Worm (Caenorhabditis elegans) whole organism, late embryonic: Measurements from ENCODE around the gene gfi-3.

ENCODE experiments used
- C38D4.7 ChIP-seq: fragments of 200-800 bp; sonication (Bioruptor generic); optimal IDR thresholded peaks from 2 replicates; lab custom pipeline; 2018; ENCODE audit warnings: mild to moderate bottlenecking, missing genetic modification characterization, moderate library complexity, missing compliant biosample characterization
- F13H6.1 ChIP-seq: sonication (generic microtip); optimal IDR thresholded peaks from 2 replicates; lab custom pipeline; 2016; ENCODE audit warnings: missing genetic modification characterization, missing compliant biosample characterization
- K02D7.2 ChIP-seq: sonication (generic microtip); optimal IDR thresholded peaks from 2 replicates; lab custom pipeline; 2017; ENCODE audit warnings: mild to moderate bottlenecking, missing genetic modification characterization, missing compliant biosample characterization
- K09A11.1 ChIP-seq: sonication (generic microtip); optimal IDR thresholded peaks from 2 replicates; lab custom pipeline; 2017; ENCODE audit warnings: antibody characterized with exemption, mild to moderate bottlenecking, missing genetic modification characterization, missing compliant biosample characterization; ENCODE audit not compliant: insufficient read depth
- ahr-1 ChIP-seq: sonication (generic microtip); optimal IDR thresholded peaks from 2 replicates; lab custom pipeline; 2016; ENCODE audit warnings: missing genetic modification characterization, missing compliant biosample characterization
- ama-1 ChIP-seq: fragments of 150-350 bp; optimal IDR thresholded peaks from 2 replicates; lab custom pipeline; 2014
- ceh-18 ChIP-seq: sonication (generic microtip); optimal IDR thresholded peaks from 2 replicates; lab custom pipeline; 2016; ENCODE audit warnings: missing genetic modification characterization, missing compliant biosample characterization
- ceh-19 ChIP-seq: fragments of 200-800 bp; sonication (Bioruptor generic); optimal IDR thresholded peaks from 2 replicates; lab custom pipeline; 2018; ENCODE audit warnings: mild to moderate bottlenecking, missing genetic modification characterization, missing compliant biosample characterization
- ceh-2 ChIP-seq: sonication (generic microtip); optimal IDR thresholded peaks from 2 replicates; lab custom pipeline; 2016; ENCODE audit warnings: missing genotype, missing genetic modification characterization, missing compliant biosample characterization
- ceh-34 ChIP-seq: sonication (generic microtip); optimal IDR thresholded peaks from 2 replicates; lab custom pipeline; 2016; ENCODE audit warnings: mild to moderate bottlenecking, missing genetic modification characterization, missing compliant biosample characterization
- ceh-48 ChIP-seq: sonication (generic microtip); optimal IDR thresholded peaks from 2 replicates; lab custom pipeline; 2016; ENCODE audit warnings: missing genetic modification characterization, inconsistent platforms, missing compliant biosample characterization
- che-1 ChIP-seq: sonication (generic microtip); optimal IDR thresholded peaks from 2 replicates; lab custom pipeline; 2016; ENCODE audit warnings: mild to moderate bottlenecking, missing genetic modification characterization, missing compliant biosample characterization
- dmd-4 ChIP-seq: sonication (generic microtip); optimal IDR thresholded peaks from 2 replicates; lab custom pipeline; 2016; ENCODE audit warnings: borderline replicate concordance, missing genetic modification characterization, missing compliant biosample characterization
- elt-2 ChIP-seq: sonication (generic microtip); optimal IDR thresholded peaks from 2 replicates; lab custom pipeline; 2016; ENCODE audit warnings: missing genetic modification reagents, missing genetic modification characterization, missing compliant biosample characterization
- ets-4 ChIP-seq: sonication (generic microtip); optimal IDR thresholded peaks from 2 replicates; lab custom pipeline; 2016; ENCODE audit warnings: missing genetic modification characterization, missing compliant biosample characterization
- fax-1 ChIP-seq: sonication (generic microtip); optimal IDR thresholded peaks from 2 replicates; lab custom pipeline; 2016; ENCODE audit warnings: missing genotype, missing genetic modification characterization, missing compliant biosample characterization
- hlh-13 ChIP-seq: fragments of 200-800 bp; sonication (Bioruptor generic); optimal IDR thresholded peaks from 2 replicates; lab custom pipeline; 2018; ENCODE audit warnings: mild to moderate bottlenecking, missing genetic modification characterization, missing compliant biosample characterization
- hlh-15 ChIP-seq: sonication (generic microtip); optimal IDR thresholded peaks from 2 replicates; lab custom pipeline; 2016; ENCODE audit warnings: missing genetic modification characterization, missing compliant biosample characterization
- hlh-30 ChIP-seq: sonication (generic microtip); optimal IDR thresholded peaks from 2 replicates; lab custom pipeline; 2017; ENCODE audit warnings: antibody characterized with exemption, missing genetic modification characterization, missing compliant biosample characterization; ENCODE audit not compliant: insufficient read depth
- hlh-6 ChIP-seq: sonication (generic microtip); optimal IDR thresholded peaks from 2 replicates; lab custom pipeline; 2016; ENCODE audit warnings: missing genotype, missing genetic modification characterization, missing compliant biosample characterization
- hlh-8 ChIP-seq: sonication (generic microtip); optimal IDR thresholded peaks from 2 replicates; lab custom pipeline; 2016; ENCODE audit warnings: missing genotype, missing genetic modification characterization, missing compliant biosample characterization
- lim-6 ChIP-seq: sonication (generic microtip); optimal IDR thresholded peaks from 2 replicates; lab custom pipeline; 2016; ENCODE audit warnings: missing genetic modification characterization, missing compliant biosample characterization
- lin-11 ChIP-seq: fragments of 200-800 bp; sonication (Bioruptor generic); optimal IDR thresholded peaks from 2 replicates; lab custom pipeline; 2018; ENCODE audit warnings: mild to moderate bottlenecking, missing genetic modification characterization, missing compliant biosample characterization
- mec-3 ChIP-seq: sonication (generic microtip); optimal IDR thresholded peaks from 2 replicates; lab custom pipeline; 2016; ENCODE audit warnings: borderline replicate concordance, missing genetic modification characterization, missing compliant biosample characterization
- nfya-1 ChIP-seq: sonication (generic microtip); optimal IDR thresholded peaks from 2 replicates; lab custom pipeline; 2017; ENCODE audit warnings: missing genetic modification characterization, mild to moderate bottlenecking, missing compliant biosample characterization, antibody characterized with exemption, moderate library complexity
- pat-9 ChIP-seq: fragments of 200-800 bp; sonication (Bioruptor generic); optimal IDR thresholded peaks from 2 replicates; lab custom pipeline; 2018; ENCODE audit warnings: mild to moderate bottlenecking, missing genetic modification characterization, moderate library complexity, missing compliant biosample characterization
- pax-1 ChIP-seq: fragments of 150-350 bp; optimal IDR thresholded peaks from 2 replicates; lab custom pipeline; 2014; ENCODE audit warnings: missing biosample characterization, missing genetic modification characterization
- pha-2 ChIP-seq: sonication (generic microtip); optimal IDR thresholded peaks from 2 replicates; lab custom pipeline; 2017; ENCODE audit warnings: mild to moderate bottlenecking, missing genetic modification characterization, missing compliant biosample characterization
- pha-4 ChIP-seq: fragments of 150-350 bp; optimal IDR thresholded peaks from 2 replicates; lab custom pipeline; 2018; ENCODE audit warnings: missing biosample characterization, missing genetic modification reagents, missing genetic modification characterization
- pros-1 ChIP-seq: fragments of 150-350 bp; optimal IDR thresholded peaks from 2 replicates; lab custom pipeline; 2014; ENCODE audit warnings: missing biosample characterization, missing genetic modification reagents, missing genetic modification characterization
- rnt-1 ChIP-seq: sonication (generic microtip); optimal IDR thresholded peaks from 2 replicates; lab custom pipeline; 2016; ENCODE audit warnings: missing genetic modification characterization, missing compliant biosample characterization
- sdc-2 ChIP-seq: sonication (generic microtip); optimal IDR thresholded peaks from 2 replicates; lab custom pipeline; 2016; ENCODE audit warnings: missing genotype, missing genetic modification characterization, missing compliant biosample characterization
- syd-9 ChIP-seq: sonication (generic microtip); optimal IDR thresholded peaks from 2 replicates; lab custom pipeline; 2016; ENCODE audit warnings: mild to moderate bottlenecking, missing genetic modification characterization, moderate library complexity, missing compliant biosample characterization
- ttx-3 ChIP-seq: sonication (generic microtip); optimal IDR thresholded peaks from 2 replicates; lab custom pipeline; 2016; ENCODE audit warnings: missing genetic modification reagents, missing genetic modification characterization, missing compliant biosample characterization
- unc-3 ChIP-seq, 2 experiments: fragments of 200-800 bp in 1 of 2; sonication (Bioruptor generic) in 1 of 2; sonication (generic microtip) in 1 of 2; conservative IDR thresholded peaks in 1 of 2; optimal IDR thresholded peaks in 1 of 2; 2 replicates each; pipeline versions ENCODE4 v1.3.6 to Lab custom; 2016 to 2022; ENCODE audit warnings: missing compliant biosample characterization in 2 of 2, missing genetic modification characterization in 2 of 2, missing genetic modification reagents in 1 of 2
- unc-55 ChIP-seq: sonication (generic microtip); optimal IDR thresholded peaks from 2 replicates; lab custom pipeline; 2017; ENCODE audit warnings: missing biosample characterization, missing genetic modification reagents, missing genetic modification characterization
- unc-86 ChIP-seq: sonication (generic microtip); optimal IDR thresholded peaks from 2 replicates; lab custom pipeline; 2016; ENCODE audit warnings: missing genetic modification characterization, missing compliant biosample characterization

The gfi-3 gene

DNA sequence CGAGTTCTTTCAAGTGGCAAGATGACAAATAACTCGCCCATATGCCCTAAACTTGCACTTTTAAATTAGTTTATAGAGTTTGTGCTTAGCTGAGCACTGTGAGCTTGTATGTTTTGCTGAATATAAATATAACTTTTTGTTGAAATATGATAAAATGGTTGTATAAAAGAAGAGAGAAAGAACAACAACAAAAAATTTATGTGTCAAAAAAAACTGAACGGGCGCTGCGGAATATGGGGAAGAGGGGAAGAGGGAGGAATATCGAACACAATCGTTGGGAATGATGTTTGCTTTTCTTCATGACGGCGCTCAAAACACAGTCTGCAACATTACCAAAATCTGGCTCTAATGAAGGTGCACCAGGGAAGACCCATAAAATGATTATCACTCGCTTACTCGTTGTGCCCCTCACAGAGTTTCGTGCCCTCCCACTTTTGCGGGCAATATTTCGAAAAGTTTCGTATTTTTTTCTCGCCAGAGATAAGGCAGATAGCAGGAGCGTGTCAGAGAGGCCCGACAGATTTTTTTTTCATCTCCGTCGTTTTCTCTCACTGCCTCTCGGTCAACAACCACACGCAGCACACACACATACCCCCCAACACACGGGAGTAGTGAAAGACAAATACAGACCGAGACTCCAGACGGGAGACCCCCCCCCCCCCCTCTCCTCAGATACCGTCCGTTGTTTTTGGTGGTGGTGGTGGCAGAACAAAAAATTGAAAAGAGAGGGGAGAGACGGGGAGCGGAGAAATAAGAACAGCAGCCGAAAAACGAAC is 25.4 kb downstream of the gfi-3 start (continued):
- TF ChIP-seq ceh-48 (tag; lab: Kevin White, UChicago) (no peak), ceh-19 (no peak), nfya-1 (tag; lab: Kevin White, UChicago) (no peak), K02D7.2 (no peak), F13H6.1 (tag; lab: Kevin White, UChicago) (no peak), ttx-3 (no peak), unc-3 (GFP tag; conservative IDR thresholded peaks at IDR 0.05; lab: Robert Waterston, UW) (no peak), unc-3 (tag; optimal IDR thresholded peaks at IDR 0.05; lab: Kevin White, UChicago) (no peak), ets-4 (tag; lab: Kevin White, UChicago) (no peak), hlh-6 (tag; lab: Kevin White, UChicago) (no peak), ama-1 (lab: Kevin White, UChicago) (no peak), C38D4.7 (GFP tag; lab: Kevin White, UChicago) (no peak), pros-1 (tag; lab: Kevin White, UChicago) (no peak), ahr-1 (tag; lab: Kevin White, UChicago) (no peak)

DNA sequence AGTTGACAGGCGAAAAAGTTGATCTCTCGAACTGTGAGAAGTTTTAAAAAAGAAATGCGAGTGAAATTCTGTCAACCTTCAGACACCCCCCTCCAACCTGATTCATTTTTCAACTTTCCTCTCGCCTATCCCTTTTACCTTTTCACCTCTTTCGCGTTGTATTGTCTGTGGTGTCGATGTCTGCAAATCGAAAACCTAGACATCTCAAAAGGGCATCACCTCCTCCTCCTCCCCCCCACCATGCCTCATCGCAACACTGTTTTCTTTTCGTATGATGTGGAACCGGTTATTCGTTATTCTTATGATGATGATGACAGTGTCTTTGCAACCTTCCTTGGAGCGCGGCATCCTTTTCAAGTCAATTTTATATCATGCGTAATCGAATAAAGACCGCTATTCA is 27.6 kb downstream of the gfi-3 start:
- TF ChIP-seq C38D4.7 (GFP tag; lab: Kevin White, UChicago) (no peak), unc-3 (GFP tag; conservative IDR thresholded peaks at IDR 0.05; lab: Robert Waterston, UW) (no peak), unc-3 (tag; optimal IDR thresholded peaks at IDR 0.05; lab: Kevin White, UChicago) (no peak)

DNA sequence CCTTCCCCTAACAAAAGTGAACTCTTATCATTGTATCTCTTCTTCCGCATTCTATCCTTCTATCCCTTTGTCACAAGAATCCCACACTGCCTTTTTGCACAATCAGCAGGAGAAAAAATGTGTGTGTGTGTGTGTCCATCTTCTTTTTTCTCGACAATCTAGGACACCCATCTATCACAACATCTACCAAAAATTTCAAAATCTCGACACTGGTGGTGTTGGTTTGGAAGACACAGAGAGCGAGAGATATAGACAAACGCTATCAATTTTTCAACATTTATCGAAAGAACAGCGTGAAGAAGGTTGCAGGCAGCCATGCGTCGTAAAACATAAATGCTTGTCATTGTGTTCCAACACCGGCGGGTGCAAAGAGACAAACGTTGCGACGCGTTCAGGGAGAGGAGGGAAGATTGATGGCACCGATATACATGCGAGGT is 28.5 kb downstream of the gfi-3 start:
- TF ChIP-seq unc-55 (peak; percentile 38), K02D7.2 (no peak), hlh-6 (tag; lab: Kevin White, UChicago) (no peak), ceh-18 (tag; lab: Kevin White, UChicago) (peak; percentile 61), rnt-1 (tag; lab: Kevin White, UChicago) (peak; percentile 36), che-1 (no peak), syd-9 (tag; lab: Kevin White, UChicago) (no peak), mec-3 (tag; lab: Kevin White, UChicago) (no peak)

DNA sequence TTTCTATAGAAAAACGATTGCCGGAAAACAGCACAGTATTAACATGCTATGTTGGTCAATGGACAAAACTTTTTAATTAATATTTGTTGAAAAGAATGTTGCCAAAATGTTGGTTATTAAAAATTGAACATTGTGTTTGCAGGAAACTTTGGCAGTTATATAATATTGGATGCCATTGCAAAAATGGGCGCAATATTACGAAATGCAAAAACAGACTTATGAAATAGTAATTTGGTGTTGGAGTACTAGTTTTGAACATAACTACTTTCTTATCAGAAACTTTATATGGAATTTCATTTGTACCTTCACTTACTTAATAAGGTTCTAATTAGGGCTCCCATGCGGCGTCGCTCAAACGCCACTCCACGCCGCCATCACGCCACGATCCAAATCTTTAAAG is 30.0 kb downstream of the gfi-3 start:
- TF ChIP-seq mec-3 (tag; lab: Kevin White, UChicago) (no peak), ets-4 (tag; lab: Kevin White, UChicago) (no peak), pha-2 (tag; lab: Kevin White, UChicago) (no peak), ceh-48 (tag; lab: Kevin White, UChicago) (no peak), ceh-34 (tag; lab: Kevin White, UChicago) (no peak), unc-86 (no peak), hlh-30 (tag; lab: Kevin White, UChicago) (no peak), pha-4 (tag; lab: Kevin White, UChicago) (no peak), che-1 (no peak), K09A11.1 (tag; lab: Kevin White, UChicago) (no peak), ceh-19 (no peak), pat-9 (tag; lab: Kevin White, UChicago) (no peak), hlh-8 (tag; lab: Kevin White, UChicago) (no peak), unc-55 (no peak), fax-1 (tag; lab: Kevin White, UChicago) (no peak), ceh-2 (tag; lab: Kevin White, UChicago) (no peak), C38D4.7 (GFP tag; lab: Kevin White, UChicago) (no peak), ttx-3 (no peak), lin-11 (no peak)
- TF ChIP-seq, all 69 proteins: peak for 0

DNA sequence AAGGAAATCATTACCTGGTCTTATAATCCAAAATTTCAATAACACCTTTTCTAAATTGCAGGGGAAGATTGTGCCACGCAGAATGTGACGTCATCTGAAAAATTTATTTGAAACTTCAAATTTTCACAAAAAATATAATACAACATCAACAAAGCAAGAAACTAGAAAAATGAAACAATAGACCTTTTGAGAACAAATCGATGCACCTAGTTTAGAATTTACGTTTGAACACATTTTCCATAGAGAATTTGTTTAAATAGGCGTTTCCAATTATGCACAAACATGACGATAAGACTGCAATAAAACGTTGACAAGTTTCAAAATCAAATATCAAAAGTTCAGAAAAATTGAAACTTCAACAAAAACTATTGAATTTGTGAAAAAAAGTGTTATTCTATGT is 32.4 kb downstream of the gfi-3 start, which contains the start of gene fbxa-141:
Gene fbxa-141 (minus strand): TSS at position 101 of the 400 bp plus-strand sequence.
- TF ChIP-seq pha-4 (tag; lab: Kevin White, UChicago) (no peak), hlh-15 (tag; lab: Kevin White, UChicago) (no peak), sdc-2 (no peak), dmd-4 (no peak), hlh-13 (no peak), elt-2 (tag; lab: Kevin White, UChicago) (no peak), lin-11 (no peak), lim-6 (tag; lab: Kevin White, UChicago) (no peak), syd-9 (tag; lab: Kevin White, UChicago) (no peak), C38D4.7 (GFP tag; lab: Kevin White, UChicago) (no peak), pax-1 (tag; lab: Kevin White, UChicago) (no peak)
- TF ChIP-seq, all 69 proteins: peak for 0
